Worm (Caenorhabditis elegans) whole organism, L3 larva: ENCODE data around the gene rpn-9.

ENCODE experiments used
- ZK546.5 ChIP-seq: sonication (generic microtip); optimal IDR thresholded peaks from 2 replicates; lab custom pipeline; 2017; ENCODE audit warnings: missing biosample characterization, missing genetic modification characterization
- ama-1 ChIP-seq: fragments of 150-350 bp; optimal IDR thresholded peaks from 2 replicates; lab custom pipeline; 2018
- ceh-16 ChIP-seq: sonication (generic microtip); optimal IDR thresholded peaks from 2 replicates; lab custom pipeline; 2017; ENCODE audit warnings: missing biosample characterization, missing genetic modification characterization
- ceh-82 ChIP-seq: fragments of 150-350 bp; optimal IDR thresholded peaks from 2 replicates; lab custom pipeline; 2014; ENCODE audit warnings: missing biosample characterization, missing genetic modification characterization
- ceh-9 ChIP-seq: sonication (generic microtip); optimal IDR thresholded peaks from 2 replicates; lab custom pipeline; 2018; ENCODE audit warnings: missing biosample characterization, missing genetic modification characterization
- egl-27 ChIP-seq: sonication (generic microtip); optimal IDR thresholded peaks from 4 replicates; lab custom pipeline; 2017; ENCODE audit warnings: missing biosample characterization, missing genetic modification reagents, missing genetic modification characterization
- egl-5 ChIP-seq: fragments of 150-350 bp; optimal IDR thresholded peaks from 2 replicates; lab custom pipeline; 2017; ENCODE audit warnings: missing biosample characterization, missing genetic modification reagents, missing genetic modification characterization, inconsistent platforms
- elt-1 ChIP-seq: fragments of 150-350 bp; optimal IDR thresholded peaks from 2 replicates; lab custom pipeline; 2014; ENCODE audit warnings: missing biosample characterization, missing genetic modification characterization
- elt-2 ChIP-seq: sonication (generic microtip); optimal IDR thresholded peaks from 2 replicates; lab custom pipeline; 2016; ENCODE audit warnings: missing genetic modification reagents, mild to moderate bottlenecking, missing genetic modification characterization, missing compliant biosample characterization
- elt-3 ChIP-seq, 3 experiments: fragments of 150-350 bp in 1 of 3; sonication (generic microtip) in 2 of 3; optimal IDR thresholded peaks; 2 replicates in 2 of 3; 4 replicates in 1 of 3; lab custom pipeline; 2014 to 2017; ENCODE audit warnings: missing biosample characterization in 3 of 3, missing genetic modification characterization in 3 of 3
- fos-1 ChIP-seq: fragments of 150-350 bp; optimal IDR thresholded peaks from 2 replicates; lab custom pipeline; 2014; ENCODE audit warnings: missing biosample characterization, missing genetic modification characterization
- hmg-11 ChIP-seq: sonication (generic microtip); optimal IDR thresholded peaks from 2 replicates; lab custom pipeline; 2016; ENCODE audit warnings: missing genetic modification characterization, missing compliant biosample characterization
- lin-15B ChIP-seq: fragments of 150-350 bp; optimal IDR thresholded peaks from 2 replicates; lab custom pipeline; 2014; ENCODE audit warnings: missing biosample characterization, missing genetic modification characterization
- lin-39 ChIP-seq: fragments of 150-350 bp; optimal IDR thresholded peaks from 2 replicates; lab custom pipeline; 2018; ENCODE audit warnings: missing biosample characterization, missing genetic modification reagents, missing genetic modification characterization
- lsy-12 ChIP-seq: sonication (generic microtip); optimal IDR thresholded peaks from 2 replicates; lab custom pipeline; 2016; ENCODE audit warnings: mild to moderate bottlenecking, missing genetic modification characterization, missing compliant biosample characterization
- nfya-1 ChIP-seq: sonication (generic microtip); optimal IDR thresholded peaks from 2 replicates; lab custom pipeline; 2017; ENCODE audit warnings: missing genetic modification characterization, mild to moderate bottlenecking, missing compliant biosample characterization, antibody characterized with exemption, moderate library complexity; ENCODE audit not compliant: insufficient read depth
- nhr-11 ChIP-seq: fragments of 150-350 bp; optimal IDR thresholded peaks from 2 replicates; lab custom pipeline; 2014; ENCODE audit warnings: missing biosample characterization, missing genetic modification characterization
- nhr-12 ChIP-seq: fragments of 150-350 bp; optimal IDR thresholded peaks from 2 replicates; lab custom pipeline; 2014; ENCODE audit warnings: missing biosample characterization, missing genetic modification characterization
- nhr-67 ChIP-seq: fragments of 150-350 bp; optimal IDR thresholded peaks from 2 replicates; lab custom pipeline; 2014; ENCODE audit warnings: missing biosample characterization, missing genetic modification characterization
- nhr-77 ChIP-seq: fragments of 150-350 bp; optimal IDR thresholded peaks from 2 replicates; lab custom pipeline; 2014; ENCODE audit warnings: missing biosample characterization, missing genetic modification characterization
- pqm-1 ChIP-seq: fragments of 150-350 bp; optimal IDR thresholded peaks from 2 replicates; lab custom pipeline; 2017; ENCODE audit warnings: missing biosample characterization, missing genetic modification characterization, inconsistent platforms
- sea-2 ChIP-seq: fragments of 150-350 bp; sonication (generic microtip); optimal IDR thresholded peaks from 4 replicates; lab custom pipeline; 2014; ENCODE audit warnings: missing biosample characterization, missing genetic modification reagents, missing genetic modification characterization
- skn-1 ChIP-seq: fragments of 150-350 bp; optimal IDR thresholded peaks from 2 replicates; lab custom pipeline; 2014; ENCODE audit warnings: missing biosample characterization, missing genetic modification characterization
- tbx-2 ChIP-seq: sonication (generic microtip); optimal IDR thresholded peaks from 2 replicates; lab custom pipeline; 2016; ENCODE audit warnings: mild to moderate bottlenecking, missing genetic modification characterization, missing compliant biosample characterization
- unc-39 ChIP-seq: sonication (generic microtip); optimal IDR thresholded peaks from 4 replicates; lab custom pipeline; 2017; ENCODE audit warnings: missing biosample characterization, missing genetic modification characterization
- unc-62 ChIP-seq: fragments of 150-350 bp; sonication (generic microtip); optimal IDR thresholded peaks from 4 replicates; lab custom pipeline; 2014; ENCODE audit warnings: missing biosample characterization, missing genetic modification reagents, missing genetic modification characterization
- zag-1 ChIP-seq: fragments of 150-350 bp; optimal IDR thresholded peaks from 2 replicates; lab custom pipeline; 2014; ENCODE audit warnings: missing biosample characterization, missing genetic modification characterization
- ztf-11 ChIP-seq: fragments of 150-350 bp; optimal IDR thresholded peaks from 2 replicates; lab custom pipeline; 2014; ENCODE audit warnings: missing biosample characterization, missing genetic modification characterization
- ztf-4 ChIP-seq: fragments of 150-350 bp; optimal IDR thresholded peaks from 2 replicates; lab custom pipeline; 2014; ENCODE audit warnings: missing biosample characterization, missing genetic modification characterization

Gene rpn-9

DNA sequence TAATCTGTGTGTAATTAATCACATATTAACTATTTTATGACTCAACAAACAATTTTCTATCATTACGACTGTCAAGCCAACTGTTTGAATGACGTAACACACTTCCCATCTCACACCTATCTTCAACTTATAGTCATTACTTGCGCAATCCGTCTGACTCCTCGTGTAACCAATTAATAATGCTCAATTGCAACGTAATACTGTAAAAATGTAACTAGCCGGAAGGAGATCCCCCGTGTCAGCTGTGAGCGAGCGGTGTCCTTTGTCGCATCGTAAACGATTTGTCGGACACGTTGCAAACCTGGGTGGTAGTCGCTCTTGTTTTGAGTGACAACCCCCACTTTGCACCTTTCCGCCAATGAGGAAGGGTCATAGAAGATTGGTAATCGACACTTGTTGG, 49.4 kb upstream of the rpn-9 start:
- TF ChIP-seq zag-1, result no peak
- TF ChIP-seq egl-5, result no peak
- no peak for TF ChIP-seq lin-39
- TF ChIP-seq nfya-1, result no peak
- no peak for TF ChIP-seq nhr-77 (tag; lab: Kevin White, UChicago)
- TF ChIP-seq ama-1 (lab: Kevin White, UChicago), result no peak
- no peak for TF ChIP-seq nhr-12 (tag; lab: Kevin White, UChicago)
- no peak for TF ChIP-seq fos-1
- no peak for TF ChIP-seq elt-1
- no peak for TF ChIP-seq ztf-4 (tag; lab: Kevin White, UChicago)
- TF ChIP-seq hmg-11 (tag; lab: Kevin White, UChicago), result no peak
- TF ChIP-seq unc-62, result no peak
- TF ChIP-seq, all 47 proteins: peak for 0

ce11 chrII:11286445-11286844, 47.7 kb upstream of the rpn-9 start:
- no peak for TF ChIP-seq elt-3 (tag; optimal IDR thresholded peaks at IDR 0.05; lab: Kevin White, UChicago)

DNA sequence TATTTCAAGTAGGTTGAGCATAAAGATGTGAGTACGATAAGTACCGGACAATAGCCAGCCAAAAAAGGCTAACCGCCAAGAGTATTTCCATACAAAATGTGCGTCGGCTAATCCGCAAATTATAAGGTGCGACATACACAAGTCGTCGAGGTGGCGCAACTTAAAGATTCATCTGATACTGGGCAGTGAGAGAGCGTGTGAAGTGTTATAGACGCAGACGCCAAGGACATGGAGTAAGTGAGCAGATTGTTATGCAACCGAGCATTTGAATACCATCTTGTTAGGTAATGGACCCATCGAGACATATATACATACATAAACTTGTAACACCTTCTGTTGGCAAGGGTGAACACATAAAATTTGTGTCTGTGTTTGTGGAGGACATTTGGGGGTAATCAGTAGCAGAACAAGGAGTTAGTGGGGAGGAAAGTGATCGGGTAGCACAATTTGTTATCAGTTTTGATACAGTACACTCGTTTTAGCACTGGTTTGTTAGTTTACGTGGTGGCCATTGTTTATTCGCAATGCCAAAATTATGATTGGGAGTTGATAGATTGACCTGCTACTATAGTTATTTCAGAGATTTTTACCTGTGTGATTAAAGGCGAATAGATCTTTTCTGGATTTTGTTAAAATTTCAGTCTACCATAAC, 46.7 kb upstream of the rpn-9 start:
- TF ChIP-seq nfya-1 (peak; percentile 62), egl-5 (no peak), elt-2 (peak; percentile 41)

DNA sequence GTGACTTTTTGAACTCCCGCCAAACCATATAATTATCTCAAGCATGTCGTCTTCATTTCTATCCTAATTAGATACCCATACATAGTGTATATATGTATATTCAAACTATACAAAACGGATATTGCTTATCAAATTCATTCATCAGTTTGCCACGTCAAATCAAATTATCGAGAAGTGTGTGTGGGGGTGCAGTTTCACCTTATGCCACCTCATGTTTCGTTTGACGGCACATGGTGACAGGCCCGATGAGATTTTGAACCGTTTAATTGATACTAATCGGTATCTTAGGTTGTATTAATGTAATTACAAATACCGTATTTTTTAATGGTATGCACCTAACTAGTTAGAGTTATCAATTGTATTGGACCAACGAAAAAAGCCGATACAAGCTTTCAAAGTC, 46.0 kb upstream of the rpn-9 start:
- TF ChIP-seq nhr-67 (tag; lab: Kevin White, UChicago) (no peak), nhr-11 (tag; lab: Kevin White, UChicago) (no peak), egl-5 (no peak), tbx-2 (no peak), unc-62 (no peak), fos-1 (no peak), skn-1 (tag; lab: Kevin White, UChicago) (no peak)

- TF ChIP-seq elt-2 (peak; percentile 63), pqm-1 (tag; lab: Kevin White, UChicago) (peak; percentile 31), ztf-11 (no peak)
Measured at ce11 chrII:11283803-11284202, 45.1 kb upstream of the rpn-9 start.

DNA sequence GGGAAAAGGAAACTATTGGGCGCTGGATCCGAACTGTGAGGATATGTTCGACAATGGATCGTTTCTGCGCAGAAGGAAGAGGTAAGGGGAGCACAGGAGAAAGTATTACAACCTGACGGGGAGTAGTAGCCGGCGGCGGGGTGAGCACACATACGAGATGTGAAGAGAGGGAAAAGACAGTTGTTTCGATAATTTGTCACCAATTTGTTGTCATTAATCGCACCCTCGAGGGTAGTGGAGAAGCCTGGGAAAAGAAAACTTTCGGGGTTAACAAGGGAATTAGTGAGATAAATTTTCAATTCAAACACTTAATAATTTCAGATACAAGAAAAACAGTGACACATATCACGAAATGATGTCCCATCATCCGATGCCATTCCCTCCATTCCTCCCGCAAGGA, 44.3 kb upstream of the rpn-9 start:
- TF ChIP-seq ZK546.5 (tag; lab: Kevin White, UChicago) (no peak), lin-39 (peak; percentile 1)

DNA sequence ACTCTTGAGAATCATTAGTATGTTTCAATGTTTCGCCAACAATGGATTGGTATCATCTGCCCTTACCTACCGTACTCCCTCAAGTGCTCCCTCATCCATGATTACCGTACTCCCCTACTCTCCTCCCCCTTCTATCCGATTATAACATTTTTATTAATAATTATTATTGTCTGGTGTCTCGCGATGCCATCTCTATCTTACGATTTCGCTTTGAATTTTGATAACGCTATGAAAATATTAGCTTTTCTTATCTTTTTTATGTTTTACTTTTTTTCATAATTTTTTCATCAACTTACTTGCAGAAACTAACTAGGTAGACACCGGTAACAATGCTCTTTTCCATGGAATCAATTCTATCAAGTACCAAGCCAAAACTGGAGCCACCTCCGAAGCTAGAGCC, 42.9 kb upstream of the rpn-9 start, which contains the start of gene unc-130:
unc-130 (plus strand) TSS at position 301 of the 400 bp plus-strand sequence.
- peak; percentile 27 for TF ChIP-seq elt-2
- TF ChIP-seq ceh-82, result no peak
- TF ChIP-seq egl-5, result no peak
- TF ChIP-seq sea-2 (GFP tag; lab: Kevin White, UChicago), result no peak
- no peak for TF ChIP-seq ceh-9 (tag; lab: Kevin White, UChicago)
- TF ChIP-seq ama-1 (lab: Kevin White, UChicago), result no peak
- TF ChIP-seq lin-39, result no peak
- no peak for TF ChIP-seq nhr-12 (tag; lab: Kevin White, UChicago)
- TF ChIP-seq, all 47 proteins: peak for 1

- TF ChIP-seq ceh-16 (tag; lab: Kevin White, UChicago), result no peak
- TF ChIP-seq nhr-11 (tag; lab: Kevin White, UChicago), result no peak
- no peak for TF ChIP-seq lsy-12 (tag; lab: Kevin White, UChicago)
- no peak for TF ChIP-seq ztf-4 (tag; lab: Kevin White, UChicago)
- no peak for TF ChIP-seq lin-15B (tag; lab: Kevin White, UChicago)
- no peak for TF ChIP-seq egl-5
- no peak for TF ChIP-seq zag-1
- TF ChIP-seq unc-62, result no peak
- no peak for TF ChIP-seq ceh-82
- TF ChIP-seq nhr-12 (tag; lab: Kevin White, UChicago), result no peak
- no peak for TF ChIP-seq egl-27 (tag; lab: Kevin White, UChicago)
- TF ChIP-seq elt-2, result no peak
- no peak for TF ChIP-seq unc-39 (tag; lab: Kevin White, UChicago)
- TF ChIP-seq, all 47 proteins: peak for 0
Measured at ce11 chrII:11281177-11281576, 42.5 kb upstream of the rpn-9 start.
